Worm (Caenorhabditis elegans) whole organism, midembryonic: ENCODE measurements around the gene F52D2.7.

Experiments
- T22C8.4 ChIP-seq: fragments of 200-800 bp; sonication (Bioruptor generic); IDR thresholded peaks from 2 replicates; pipeline ENCODE4 v1.3.6; 2022; ENCODE audit warnings: missing genetic modification characterization, missing compliant biosample characterization
- cog-1 ChIP-seq: sonication (generic microtip); optimal IDR thresholded peaks from 2 replicates; lab custom pipeline; 2016; ENCODE audit warnings: missing genetic modification characterization, missing compliant biosample characterization
- flt-1 ChIP-seq: fragments of 200-800 bp; sonication (Bioruptor generic); IDR thresholded peaks from 2 replicates; pipeline ENCODE4 v1.3.6; 2022; ENCODE audit warnings: missing genetic modification characterization, missing compliant biosample characterization
- klf-2 ChIP-seq: fragments of 200-800 bp; sonication (Bioruptor generic); conservative IDR thresholded peaks from 2 replicates; pipeline ENCODE4 v1.3.6; 2022; ENCODE audit warnings: missing genetic modification reagents, missing genetic modification characterization, missing compliant biosample characterization
- med-1 ChIP-seq: sonication (generic microtip); optimal IDR thresholded peaks from 2 replicates; lab custom pipeline; 2017; ENCODE audit warnings: missing genetic modification characterization, mild to moderate bottlenecking, missing compliant biosample characterization, antibody characterized with exemption, missing genetic modification reagents; ENCODE audit not compliant: insufficient read depth
- ref-1 ChIP-seq: fragments of 200-800 bp; sonication (Bioruptor generic); conservative IDR thresholded peaks from 2 replicates; pipeline ENCODE4 v1.3.6; 2022; ENCODE audit warnings: missing genetic modification reagents, missing genetic modification characterization, missing compliant biosample characterization
- tab-1 ChIP-seq: fragments of 200-800 bp; sonication (Bioruptor generic); IDR thresholded peaks from 2 replicates; pipeline ENCODE4 v1.3.6; 2022; ENCODE audit warnings: missing genetic modification characterization, missing compliant biosample characterization
- ztf-23 ChIP-seq: fragments of 200-800 bp; sonication (Bioruptor generic); IDR thresholded peaks from 2 replicates; pipeline ENCODE4 v1.3.6; 2022; ENCODE audit warnings: missing genetic modification reagents, missing genetic modification characterization, missing compliant biosample characterization
- ztf-29 ChIP-seq: fragments of 200-800 bp; sonication (Bioruptor generic); IDR thresholded peaks from 2 replicates; pipeline ENCODE4 v1.3.6; 2022; ENCODE audit warnings: missing genetic modification reagents, missing genetic modification characterization, missing compliant biosample characterization

- TF ChIP-seq klf-2 (GFP tag; lab: Robert Waterston, UW) (no peak), ref-1 (GFP tag; lab: Robert Waterston, UW) (no peak), cog-1 (no peak), flt-1 (no peak), T22C8.4 (GFP tag; lab: Robert Waterston, UW) (no peak), ztf-29 (GFP tag; lab: Robert Waterston, UW) (no peak), ztf-23 (GFP tag; lab: Robert Waterston, UW) (no peak), tab-1 (GFP tag; lab: Robert Waterston, UW) (no peak), med-1 (GFP tag; lab: Kevin White, UChicago) (no peak)
Observed at ce11 chrX:1977708-1978107, 15.3 kb downstream of the F52D2.7 start, which contains the start of gene F52D2.12.
